Worm (Caenorhabditis elegans) whole organism, L4/young adult: ENCODE results near the gene folt-1.
"Not testable (repeated sequence)": the region's sequence is repeated elsewhere in the genome, so short reads cannot be mapped to it uniquely, and the experiment has no call there.

Experiments used
- dao-5 ChIP-seq: sonication (generic microtip); optimal IDR thresholded peaks from 2 replicates; lab custom pipeline; 2016; ENCODE audit warnings: missing genotype, missing genetic modification characterization, moderate library complexity, missing compliant biosample characterization
- him-1 ChIP-seq: sonication (generic microtip); optimal IDR thresholded peaks from 2 replicates; lab custom pipeline; 2016; ENCODE audit warnings: missing genotype, missing genetic modification reagents, missing genetic modification characterization, missing compliant biosample characterization

DNA sequence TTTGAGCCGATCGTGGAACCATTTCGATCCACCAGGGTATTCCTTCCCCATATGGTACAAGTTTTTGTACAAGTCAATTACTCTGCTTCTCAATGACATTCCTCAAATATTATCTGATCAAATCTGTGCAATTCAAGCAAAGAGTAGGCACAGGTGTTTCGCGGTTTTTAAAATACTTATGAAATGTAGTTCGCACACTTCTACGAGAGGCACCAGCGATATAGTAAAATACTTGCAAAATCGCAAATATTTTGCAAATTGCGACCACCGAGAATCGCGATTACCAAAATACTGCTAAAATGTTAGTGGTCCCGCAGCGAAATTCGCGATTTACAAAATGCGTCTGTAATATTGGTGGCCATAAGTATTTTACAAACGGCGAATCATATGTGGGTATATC, 31.6 kb upstream of the folt-1 start, which contains the start of gene Y42A5A.5:
- not testable (repeated sequence) for TF ChIP-seq dao-5; him-1 (tag; lab: Kevin White, UChicago)
